Worm (Caenorhabditis elegans) whole organism, L2 larva: ENCODE measurements around the gene bgnt-1.5.

ENCODE experiments used
- dmd-4 ChIP-seq: sonication (generic microtip); optimal IDR thresholded peaks from 2 replicates; lab custom pipeline; 2017; ENCODE audit warnings: missing biosample characterization, missing genetic modification characterization
- mdl-1 ChIP-seq, 2 experiments: fragments of 150-350 bp in 1 of 2; sonication (generic microtip) in 1 of 2; optimal IDR thresholded peaks; 2 replicates each; lab custom pipeline; 2017; ENCODE audit warnings: missing biosample characterization in 2 of 2, missing genetic modification characterization in 2 of 2
- nhr-21 ChIP-seq: fragments of 150-350 bp; optimal IDR thresholded peaks from 2 replicates; lab custom pipeline; 2014; ENCODE audit warnings: missing biosample characterization, missing genetic modification characterization
- skn-1 ChIP-seq: sonication (generic microtip); optimal IDR thresholded peaks from 2 replicates; lab custom pipeline; 2017; ENCODE audit warnings: missing biosample characterization, missing genetic modification characterization

DNA sequence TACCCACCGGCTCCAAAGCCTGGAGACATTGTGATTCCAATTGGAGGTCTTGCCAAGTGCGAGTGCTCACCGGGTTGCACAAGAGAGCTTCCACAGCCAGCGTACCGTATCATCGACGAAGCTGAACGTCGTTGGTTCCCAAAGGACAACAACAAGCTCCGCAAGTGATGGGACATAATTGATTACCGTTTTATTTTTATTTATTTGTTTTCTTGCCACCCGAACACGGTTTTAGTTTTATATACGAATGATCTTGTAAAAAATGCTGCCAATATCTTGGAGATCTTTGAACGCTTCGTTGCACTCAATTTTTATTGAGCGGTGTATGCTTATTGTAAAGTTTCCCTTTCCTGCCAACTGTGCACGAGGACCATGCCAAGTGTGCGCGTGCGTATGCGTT lies 6.0 kb upstream of the bgnt-1.5 start, which contains the start of gene K08H2.4:
- TF ChIP-seq skn-1 (tag; lab: Kevin White, UChicago) (no peak), mdl-1 (tag; optimal IDR thresholded peaks at IDR 0.05; lab: Kevin White, UChicago) (no peak), dmd-4 (tag; lab: Kevin White, UChicago) (no peak), nhr-21 (no peak)
